Fruit fly (Drosophila melanogaster): ENCODE measurements around the gene CG34367.

Gene CG34367

dm6 chr2L:10315888-10316287 lies 37.8 kb downstream of the CG34367 start:
- TF ChIP-seq Camta (GFP tag; optimal IDR thresholded peaks at IDR 0.05): no peak
- no peak for TF ChIP-seq CG1602 (GFP tag; optimal IDR thresholded peaks at IDR 0.05)
- TF ChIP-seq CG6683 (GFP tag; optimal IDR thresholded peaks at IDR 0.05): no peak
- TF ChIP-seq exex (tag; optimal IDR thresholded peaks at IDR 0.05): peak; percentile 83
- TF ChIP-seq CG13287 (GFP tag; IDR thresholded peaks at IDR 0.05; ENCODE audit: partially characterized antibody): no peak
- TF ChIP-seq peb (GFP tag; IDR thresholded peaks at IDR 0.05): no peak
- no peak for TF ChIP-seq Side (GFP tag; optimal IDR thresholded peaks at IDR 0.05)
- TF ChIP-seq Med (GFP tag): peak; percentile 6
- no peak for TF ChIP-seq Atf-2 (GFP tag; optimal IDR thresholded peaks at IDR 0.05)
- no peak for TF ChIP-seq CG2129 (GFP tag; IDR thresholded peaks at IDR 0.05; ENCODE audit: partially characterized antibody)
- peak; percentile 45 for TF ChIP-seq grn (GFP tag; optimal IDR thresholded peaks at IDR 0.05)
- no peak for TF ChIP-seq nau (GFP tag; optimal IDR thresholded peaks at IDR 0.05)
- peak in 1 of 2 experiments; percentile 7 for TF ChIP-seq Eip74EF (GFP tag; optimal IDR thresholded peaks at IDR 0.05)
- TF ChIP-seq org-1 (GFP tag; optimal IDR thresholded peaks at IDR 0.05): no peak
- TF ChIP-seq gt (GFP tag; IDR thresholded peaks at IDR 0.05): no peak
- no peak for TF ChIP-seq CG4617 (GFP tag; optimal IDR thresholded peaks at IDR 0.05; ENCODE audit: borderline replicate concordance)
- TF ChIP-seq slou (GFP tag; optimal IDR thresholded peaks at IDR 0.05): no peak
- TF ChIP-seq Dref (GFP tag; IDR thresholded peaks at IDR 0.05): no peak
- peak in 1 of 2 experiments; percentile 55 for TF ChIP-seq Hr78 (GFP tag; optimal IDR thresholded peaks at IDR 0.05)
- no peak for TF ChIP-seq eyg (GFP tag; optimal IDR thresholded peaks at IDR 0.05)
- TF ChIP-seq corto (GFP tag; optimal IDR thresholded peaks at IDR 0.05): no peak
- no peak for TF ChIP-seq Usf (GFP tag; optimal IDR thresholded peaks at IDR 0.05)
- no peak for TF ChIP-seq CG11247 (GFP tag; IDR thresholded peaks at IDR 0.05)
- no peak for TF ChIP-seq abd-A (tag; optimal IDR thresholded peaks at IDR 0.05)
- no peak for TF ChIP-seq ase (GFP tag; IDR thresholded peaks at IDR 0.05)
- TF ChIP-seq CG7928 (GFP tag; optimal IDR thresholded peaks at IDR 0.05): no peak
- no peak for TF ChIP-seq crc (GFP tag; optimal IDR thresholded peaks at IDR 0.05)
- TF ChIP-seq CG9817 (tag; optimal IDR thresholded peaks at IDR 0.05): no peak
- TF ChIP-seq HLH4C (GFP tag; IDR thresholded peaks at IDR 0.05; ENCODE audit: partially characterized antibody): no peak
- no peak for TF ChIP-seq Neu2 (GFP tag; optimal IDR thresholded peaks at IDR 0.05; ENCODE audit: borderline replicate concordance)
- TF ChIP-seq eve (GFP tag; optimal IDR thresholded peaks at IDR 0.05): peak in 1 of 2 experiments; percentile 46
- TF ChIP-seq Gsc (GFP tag; IDR thresholded peaks at IDR 0.05): no peak
- no peak for TF ChIP-seq CG4707 (GFP tag; optimal IDR thresholded peaks at IDR 0.05)
- TF ChIP-seq CG13424 (tag; optimal IDR thresholded peaks at IDR 0.05): no peak
- TF ChIP-seq sug (tag; optimal IDR thresholded peaks at IDR 0.05): peak; percentile 16
- TF ChIP-seq chinmo (GFP tag; IDR thresholded peaks at IDR 0.05; ENCODE audit: partially characterized antibody): 0 out of 4 replicates have a peak, but pooled peaks have one; percentile 21
- no peak for TF ChIP-seq CG3163 (GFP tag; optimal IDR thresholded peaks at IDR 0.05)
- TF ChIP-seq CG10366 (GFP tag; IDR thresholded peaks at IDR 0.05): no peak
- no peak for TF ChIP-seq Opbp (GFP tag; IDR thresholded peaks at IDR 0.05; ENCODE audit: partially characterized antibody)
- no peak for TF ChIP-seq Hmx (GFP tag; optimal IDR thresholded peaks at IDR 0.05)
- TF ChIP-seq Mad (GFP tag; optimal IDR thresholded peaks at IDR 0.05): no peak
- TF ChIP-seq CG6175 (GFP tag; IDR thresholded peaks at IDR 0.05): no peak
- TF ChIP-seq HLHmδ (GFP tag; optimal IDR thresholded peaks at IDR 0.05): no peak
- no peak for TF ChIP-seq CG7556 (GFP tag; optimal IDR thresholded peaks at IDR 0.05)
- no peak for TF ChIP-seq CG9797 (GFP tag; optimal IDR thresholded peaks at IDR 0.05)
- TF ChIP-seq CG15479 (GFP tag; optimal IDR thresholded peaks at IDR 0.05): peak; percentile 66
- TF ChIP-seq CG3995 (GFP tag; optimal IDR thresholded peaks at IDR 0.05): no peak
- no peak for TF ChIP-seq ken (GFP tag; IDR thresholded peaks at IDR 0.05)
- TF ChIP-seq CG34376 (GFP tag; optimal IDR thresholded peaks at IDR 0.05): peak; percentile 82
- TF ChIP-seq btn (GFP tag; optimal IDR thresholded peaks at IDR 0.05): no peak
- no peak for TF ChIP-seq CG11398 (GFP tag; optimal IDR thresholded peaks at IDR 0.05)

Data from whole organism, embryonic.